Fruit fly (Drosophila melanogaster) whole organism, prepupa: ENCODE results near the gene CSN1a.

Experiments
- CG10631 ChIP-seq: fragments of 200-800 bp; sonication (Bioruptor generic); optimal IDR thresholded peaks from 2 replicates; lab custom pipeline; 2016; ENCODE audit warnings: missing biosample characterization, missing genetic modification characterization
- CG3919 ChIP-seq: fragments of 200-800 bp; sonication (Bioruptor generic); optimal IDR thresholded peaks from 3 replicates; lab custom pipeline; 2016; ENCODE audit warnings: missing biosample characterization, missing genetic modification characterization
- CG6276 ChIP-seq: fragments of 200-800 bp; sonication (Bioruptor generic); optimal IDR thresholded peaks from 2 replicates; lab custom pipeline; 2017; ENCODE audit warnings: missing biosample characterization, mild to moderate bottlenecking, missing genetic modification characterization
- CG9139 ChIP-seq: fragments of 200-800 bp; sonication (Bioruptor generic); optimal IDR thresholded peaks from 3 replicates; lab custom pipeline; 2017; ENCODE audit warnings: missing biosample characterization, mild to moderate bottlenecking, missing genetic modification characterization
- Eip75B ChIP-seq: fragments of 200-800 bp; sonication (Bioruptor generic); optimal IDR thresholded peaks from 3 replicates; lab custom pipeline; 2016; ENCODE audit warnings: missing biosample characterization, missing genetic modification characterization
- Met ChIP-seq: fragments of 200-800 bp; sonication (Bioruptor generic); optimal IDR thresholded peaks from 3 replicates; lab custom pipeline; 2016; ENCODE audit warnings: missing biosample characterization, missing genetic modification characterization
- esn ChIP-seq: fragments of 200-800 bp; sonication (Bioruptor generic); optimal IDR thresholded peaks from 2 replicates; lab custom pipeline; 2016; ENCODE audit warnings: missing biosample characterization, mild to moderate bottlenecking, missing genetic modification characterization, moderate library complexity
- fkh ChIP-seq: fragments of 200-800 bp; sonication (Bioruptor generic); optimal IDR thresholded peaks from 3 replicates; lab custom pipeline; 2017; ENCODE audit warnings: missing biosample characterization, mild to moderate bottlenecking, missing genetic modification characterization, moderate library complexity
- vri ChIP-seq: fragments of 200-800 bp; sonication (Bioruptor generic); optimal IDR thresholded peaks from 3 replicates; lab custom pipeline; 2016; ENCODE audit warnings: missing biosample characterization, mild to moderate bottlenecking, missing genetic modification characterization

The CSN1a gene

dm6 chr2L:14810461-14810860 lies 47.9 kb downstream of the CSN1a start, which contains the start of gene CG33309:
CG33309 (plus strand) TSS chr2L:14810761.
- TF ChIP-seq esn (GFP tag; lab: Kevin White, UChicago) (no peak), CG3919 (GFP tag; lab: Kevin White, UChicago) (no peak), fkh (GFP tag; lab: Kevin White, UChicago) (no peak), Met (GFP tag; lab: Kevin White, UChicago) (no peak), CG9139 (GFP tag; lab: Kevin White, UChicago) (no peak), CG10631 (GFP tag; lab: Kevin White, UChicago) (no peak), vri (GFP tag; lab: Kevin White, UChicago) (no peak), Eip75B (GFP tag; lab: Kevin White, UChicago) (no peak), CG6276 (GFP tag; lab: Kevin White, UChicago) (no peak)
